Fruit fly (Drosophila melanogaster): ENCODE data around the gene Srp68.

Srp68 gene

dm6 chr3L:8997686-8998239, 22.9 kb downstream of the Srp68 start, which contains the start of the genes smg and CG5087 (continued):
- TF ChIP-seq Pdp1 (GFP tag; optimal IDR thresholded peaks at IDR 0.05) = peak in 1 of 2 experiments; percentile 67
- TF ChIP-seq CG7556 (GFP tag; optimal IDR thresholded peaks at IDR 0.05) = no peak
- peak; percentile 53 for TF ChIP-seq CG15601 (tag; optimal IDR thresholded peaks at IDR 0.05)
- no peak for TF ChIP-seq Taf1 (GFP tag; IDR thresholded peaks at IDR 0.05)
- TF ChIP-seq slou (GFP tag; optimal IDR thresholded peaks at IDR 0.05) = no peak
- no peak for TF ChIP-seq mirr (GFP tag; optimal IDR thresholded peaks at IDR 0.05)
- no peak for TF ChIP-seq CG10462 (GFP tag; optimal IDR thresholded peaks at IDR 0.05)
- 0 out of 2 replicates have a peak, but pooled peaks have one; percentile 22 for TF ChIP-seq CG11085 (GFP tag; IDR thresholded peaks at IDR 0.05)
- TF ChIP-seq CG4404 (GFP tag; IDR thresholded peaks at IDR 0.05) = no peak
- TF ChIP-seq jing (GFP tag; optimal IDR thresholded peaks at IDR 0.05) = no peak
- TF ChIP-seq Max (GFP tag; optimal IDR thresholded peaks at IDR 0.05) = no peak
- no peak for TF ChIP-seq cwo (GFP tag; optimal IDR thresholded peaks at IDR 0.05)
- TF ChIP-seq da (GFP tag; optimal IDR thresholded peaks at IDR 0.05) = peak; percentile 16
- TF ChIP-seq CG4730 (GFP tag; IDR thresholded peaks at IDR 0.05) = no peak
- TF ChIP-seq Opbp (GFP tag; IDR thresholded peaks at IDR 0.05; ENCODE audit: partially characterized antibody) = peak; percentile 81
- TF ChIP-seq TFAM (GFP tag; optimal IDR thresholded peaks at IDR 0.05) = no peak
- TF ChIP-seq Spps (tag; optimal IDR thresholded peaks at IDR 0.05) = no peak
- TF ChIP-seq cg (GFP tag; optimal IDR thresholded peaks at IDR 0.05) = peak; percentile 74
- TF ChIP-seq dmrt99B (tag; optimal IDR thresholded peaks at IDR 0.05) = no peak
- TF ChIP-seq D (optimal IDR thresholded peaks at IDR 0.05) = no peak
- TF ChIP-seq D (GFP tag; optimal IDR thresholded peaks at IDR 0.05) = no peak
- peak; percentile 72 for TF ChIP-seq Dad (GFP tag; optimal IDR thresholded peaks at IDR 0.05)
- TF ChIP-seq CG14014 (GFP tag; IDR thresholded peaks at IDR 0.05) = no peak
- TF ChIP-seq CG2116 (GFP tag; optimal IDR thresholded peaks at IDR 0.05) = peak; percentile 97
- peak; percentile 46; the same call in 1 of the 2 replicates for TF ChIP-seq inv (GFP tag; IDR thresholded peaks at IDR 0.05; ENCODE audit: partially characterized antibody)
- TF ChIP-seq CG42726 (GFP tag; IDR thresholded peaks at IDR 0.05; ENCODE audit: partially characterized antibody) = peak; percentile 85; the same call in 1 of the 2 replicates
- no peak for TF ChIP-seq CG5180 (GFP tag; optimal IDR thresholded peaks at IDR 0.05)
- peak; percentile 72 for TF ChIP-seq mam (GFP tag; optimal IDR thresholded peaks at IDR 0.05)
- no peak; the same call in 2 of the 3 replicates for TF ChIP-seq CG34224 (GFP tag; IDR thresholded peaks at IDR 0.05; ENCODE audit: partially characterized antibody)
- TF ChIP-seq CG12659 (GFP tag; optimal IDR thresholded peaks at IDR 0.05) = peak; percentile 89
- peak; percentile 86 for TF ChIP-seq trem (tag; optimal IDR thresholded peaks at IDR 0.05)
- no peak for TF ChIP-seq CG15073 (GFP tag; optimal IDR thresholded peaks at IDR 0.05)
- TF ChIP-seq CG4617 (GFP tag; optimal IDR thresholded peaks at IDR 0.05; ENCODE audit: borderline replicate concordance) = peak; percentile 98
- peak; percentile 56 for TF ChIP-seq CG12391 (tag; optimal IDR thresholded peaks at IDR 0.05)
- TF ChIP-seq CG13123 (GFP tag; optimal IDR thresholded peaks at IDR 0.05) = peak; percentile 1
- no peak for TF ChIP-seq CG5953 (GFP tag; IDR thresholded peaks at IDR 0.05)
- peak; percentile 76 for TF ChIP-seq CG13287 (GFP tag; IDR thresholded peaks at IDR 0.05; ENCODE audit: partially characterized antibody)
- no peak for TF ChIP-seq emc (GFP tag; optimal IDR thresholded peaks at IDR 0.05)
- no peak for TF ChIP-seq bsh (GFP tag; optimal IDR thresholded peaks at IDR 0.05)
- TF ChIP-seq CG8359 (GFP tag; optimal IDR thresholded peaks at IDR 0.05; ENCODE audit: borderline replicate concordance) = no peak
- TF ChIP-seq amos (GFP tag; IDR thresholded peaks at IDR 0.05; ENCODE audit: partially characterized antibody) = peak; percentile 74
- TF ChIP-seq Lpt (GFP tag; optimal IDR thresholded peaks at IDR 0.05) = no peak
- TF ChIP-seq Sox102F (GFP tag; optimal IDR thresholded peaks at IDR 0.05) = no peak
- TF ChIP-seq wor (GFP tag; IDR thresholded peaks at IDR 0.05) = no peak
- TF ChIP-seq dmrt11E (tag; optimal IDR thresholded peaks at IDR 0.05) = no peak
- TF ChIP-seq Eip74EF (GFP tag; optimal IDR thresholded peaks at IDR 0.05) = peak in 1 of 2 experiments; percentile 50
- no peak for TF ChIP-seq grn (GFP tag; optimal IDR thresholded peaks at IDR 0.05)
- no peak for TF ChIP-seq CG2202 (tag; optimal IDR thresholded peaks at IDR 0.05)
- TF ChIP-seq CG6272 (GFP tag; IDR thresholded peaks at IDR 0.05) = no peak
